Worm (Caenorhabditis elegans): ENCODE results near the gene ldb-1.

DNA sequence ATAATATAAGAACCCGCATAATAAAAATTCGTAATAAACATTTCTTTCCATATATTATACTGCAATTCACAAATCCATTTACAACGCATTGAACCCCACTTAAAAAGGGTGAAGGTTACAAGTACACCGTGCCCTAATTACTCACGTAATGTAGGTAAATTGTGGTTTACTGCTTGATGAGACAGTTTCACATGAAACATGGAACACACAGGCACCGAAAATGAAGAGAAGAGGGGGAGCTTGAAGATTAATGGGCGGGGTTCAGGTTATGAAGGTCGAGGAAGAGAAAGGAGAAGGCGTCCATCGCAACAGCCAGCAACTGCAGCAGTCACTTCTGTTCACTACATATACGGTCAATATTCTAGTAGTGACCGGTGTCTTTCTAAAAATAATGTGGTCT is 31.0 kb downstream of the ldb-1 start, which contains the start of gene lpr-6:
- TF ChIP-seq hmbx-1 (tag; optimal IDR thresholded peaks at IDR 0.05) (no peak), ama-1 (optimal IDR thresholded peaks at IDR 0.05) (no peak), hmg-4 (GFP tag; optimal IDR thresholded peaks at IDR 0.05) (no peak), flt-1 (GFP tag; IDR thresholded peaks at IDR 0.05) (no peak), ceh-36 (tag; optimal IDR thresholded peaks at IDR 0.05) (no peak), tbx-37 (GFP tag; conservative IDR thresholded peaks at IDR 0.05) (no peak), F13C5.2 (tag; optimal IDR thresholded peaks at IDR 0.05) (no peak), aly-1 (tag; optimal IDR thresholded peaks at IDR 0.05) (no peak), scrt-1 (GFP tag; IDR thresholded peaks at IDR 0.05) (no peak), pes-1 (GFP tag; IDR thresholded peaks at IDR 0.05) (no peak), tbx-11 (GFP tag; IDR thresholded peaks at IDR 0.05) (no peak), sea-1 (GFP tag; conservative IDR thresholded peaks at IDR 0.05) (no peak), ceh-13 (GFP tag; optimal IDR thresholded peaks at IDR 0.05) (no peak)

Data from whole organism, early embryonic.